Worm (Caenorhabditis elegans): ENCODE data around the gene nlp-36.

Gene nlp-36

ce11 chrIII:9521410-9522090, 33.0 kb downstream of the nlp-36 start, which contains the start of the genes clu-1 and prp-40 (continued):
- TF ChIP-seq nfya-2 (GFP tag; IDR thresholded peaks at IDR 0.05) (no peak), lin-26 (GFP tag; IDR thresholded peaks at IDR 0.05) (no peak), rcor-1 (GFP tag; IDR thresholded peaks at IDR 0.05) (peak; percentile 70), madf-3 (GFP tag; IDR thresholded peaks at IDR 0.05) (no peak), snpc-4 (GFP tag; optimal IDR thresholded peaks at IDR 0.05) (no peak), snpc-4 (tag; optimal IDR thresholded peaks at IDR 0.05) (peak; percentile 64 to 77 (median 70)), lir-1 (GFP tag; conservative IDR thresholded peaks at IDR 0.05) (no peak; the same call in 1 of the 2 replicates), bed-1 (GFP tag; IDR thresholded peaks at IDR 0.05) (no peak), hlh-12 (tag; optimal IDR thresholded peaks at IDR 0.05) (no peak), C06A6.2 (GFP tag; conservative IDR thresholded peaks at IDR 0.05) (peak; percentile 54; the same call in 1 of the 2 replicates), nfyb-1 (GFP tag; IDR thresholded peaks at IDR 0.05) (peak; percentile 88), bed-2 (GFP tag; IDR thresholded peaks at IDR 0.05) (no peak), lag-1 (GFP tag; IDR thresholded peaks at IDR 0.05) (no peak), ceh-58 (GFP tag; IDR thresholded peaks at IDR 0.05) (no peak), F22D6.2 (tag; optimal IDR thresholded peaks at IDR 0.05) (no peak), nhr-80 (tag; optimal IDR thresholded peaks at IDR 0.05) (peak; percentile 76), ceh-27 (GFP tag; optimal IDR thresholded peaks at IDR 0.05) (peak; percentile 85), Y79H2A.3 (GFP tag; conservative IDR thresholded peaks at IDR 0.05) (no peak)

- no peak for TF ChIP-seq madf-6 (GFP tag; IDR thresholded peaks at IDR 0.05)
- no peak for TF ChIP-seq attf-6 (GFP tag; IDR thresholded peaks at IDR 0.05)
- TF ChIP-seq ceh-100 (GFP tag; IDR thresholded peaks at IDR 0.05) = no peak
- no peak for TF ChIP-seq tbx-9 (tag; optimal IDR thresholded peaks at IDR 0.05; ENCODE audit: borderline replicate concordance)
- 0 out of 2 replicates have a peak, but pooled peaks have one; percentile 25 for TF ChIP-seq madf-3 (GFP tag; IDR thresholded peaks at IDR 0.05)
- peak; percentile 33 for TF ChIP-seq F23B12.7 (tag; optimal IDR thresholded peaks at IDR 0.05; ENCODE audit: insufficient read depth)
- no peak for TF ChIP-seq F57C9.4 (tag; optimal IDR thresholded peaks at IDR 0.05)
- TF ChIP-seq xnd-1 (tag; optimal IDR thresholded peaks at IDR 0.05) = no peak
- TF ChIP-seq F49E8.2 (tag; optimal IDR thresholded peaks at IDR 0.05; ENCODE audit: insufficient read depth) = no peak
- no peak for TF ChIP-seq attf-3 (GFP tag; conservative IDR thresholded peaks at IDR 0.05)
- TF ChIP-seq sptf-2 (GFP tag; optimal IDR thresholded peaks at IDR 0.05) = no peak
- no peak for TF ChIP-seq unc-130 (GFP tag; optimal IDR thresholded peaks at IDR 0.05)
- no peak for TF ChIP-seq lin-26 (GFP tag; IDR thresholded peaks at IDR 0.05)
- no peak for TF ChIP-seq mes-4 (tag; optimal IDR thresholded peaks at IDR 0.05)
- TF ChIP-seq bed-1 (GFP tag; IDR thresholded peaks at IDR 0.05) = no peak
- no peak for TF ChIP-seq lin-40 (tag; optimal IDR thresholded peaks at IDR 0.05)
- TF ChIP-seq madf-8 (GFP tag; conservative IDR thresholded peaks at IDR 0.05) = no peak
- 0 out of 2 replicates have a peak, but pooled peaks have one; percentile 33 for TF ChIP-seq dox-1 (GFP tag; IDR thresholded peaks at IDR 0.05)
- no peak for TF ChIP-seq lsy-27 (tag; optimal IDR thresholded peaks at IDR 0.05; ENCODE audit: borderline replicate concordance, insufficient read depth)
- no peak for TF ChIP-seq nfya-2 (GFP tag; IDR thresholded peaks at IDR 0.05)
- TF ChIP-seq pbrm-1 (GFP tag; IDR thresholded peaks at IDR 0.05) = 0 out of 2 replicates have a peak, but pooled peaks have one; percentile 11
- no peak for TF ChIP-seq mel-28 (tag; optimal IDR thresholded peaks at IDR 0.05; ENCODE audit: borderline replicate concordance)
- TF ChIP-seq rpc-1 (optimal IDR thresholded peaks at IDR 0.05) = no peak
- no peak for TF ChIP-seq rpc-1 (tag; optimal IDR thresholded peaks at IDR 0.05)
- TF ChIP-seq hrde-1 (tag; optimal IDR thresholded peaks at IDR 0.05; ENCODE audit: borderline replicate concordance) = no peak
- TF ChIP-seq akir-1 (GFP tag; optimal IDR thresholded peaks at IDR 0.05) = no peak
- peak; percentile 43 for TF ChIP-seq ztf-18 (tag; optimal IDR thresholded peaks at IDR 0.05)
- no peak for TF ChIP-seq T26A5.8 (tag; optimal IDR thresholded peaks at IDR 0.05)
- TF ChIP-seq ccch-3 (GFP tag; optimal IDR thresholded peaks at IDR 0.05) = no peak
- TF ChIP-seq mcd-1 (GFP tag; IDR thresholded peaks at IDR 0.05) = 0 out of 2 replicates have a peak, but pooled peaks have one; percentile 7
- no peak for TF ChIP-seq cebp-2 (GFP tag; IDR thresholded peaks at IDR 0.05)
- no peak for TF ChIP-seq hlh-26 (GFP tag; conservative IDR thresholded peaks at IDR 0.05)
- TF ChIP-seq snpc-3.4 (tag; optimal IDR thresholded peaks at IDR 0.05) = no peak
Measured at ce11 chrIII:9523581-9523980, 35.0 kb downstream of the nlp-36 start, which contains the start of gene mrps-23. TSS of gene mrps-23 (minus strand) at chrIII:9523672.
